Fruit fly (Drosophila melanogaster): Measurements from ENCODE around the gene CG1812.

Gene CG1812

dm6 chrX:20505897-20506296, 5.4 kb upstream of the CG1812 start (continued):
- TF ChIP-seq hkb (optimal IDR thresholded peaks at IDR 0.05) (no peak), hkb (GFP tag; IDR thresholded peaks at IDR 0.05) (peak; percentile 65), CG8089 (GFP tag; optimal IDR thresholded peaks at IDR 0.05) (peak; percentile 23), CG2116 (GFP tag; optimal IDR thresholded peaks at IDR 0.05) (peak; percentile 7), Max (GFP tag; optimal IDR thresholded peaks at IDR 0.05) (peak; percentile 37), CG6175 (GFP tag; IDR thresholded peaks at IDR 0.05) (no peak), pros (GFP tag; optimal IDR thresholded peaks at IDR 0.05) (no peak), ci (GFP tag; IDR thresholded peaks at IDR 0.05) (peak; percentile 81), CG15269 (tag; optimal IDR thresholded peaks at IDR 0.05) (peak; percentile 27), Vsx1 (GFP tag; optimal IDR thresholded peaks at IDR 0.05) (peak; percentile 63), Stat92E (GFP tag; optimal IDR thresholded peaks at IDR 0.05) (no peak), CG13123 (GFP tag; optimal IDR thresholded peaks at IDR 0.05) (peak; percentile 49), pan (optimal IDR thresholded peaks at IDR 0.05) (no peak), pan (GFP tag; optimal IDR thresholded peaks at IDR 0.05 in 1 of 2, IDR thresholded peaks at IDR 0.05 in 1 of 2) (peak in 1 of 2 experiments; percentile 68), aop (GFP tag; IDR thresholded peaks at IDR 0.05) (no peak), CG6689 (GFP tag; IDR thresholded peaks at IDR 0.05) (peak; percentile 27; the same call in 1 of the 2 replicates), PHDP (tag; optimal IDR thresholded peaks at IDR 0.05) (peak; percentile 49), gsb-n (tag; optimal IDR thresholded peaks at IDR 0.05) (peak; percentile 22), CG1647 (GFP tag; optimal IDR thresholded peaks at IDR 0.05) (no peak), kah (GFP tag; optimal IDR thresholded peaks at IDR 0.05) (no peak), sim (GFP tag; IDR thresholded peaks at IDR 0.05) (0 out of 2 replicates have a peak, but pooled peaks have one; percentile 62), Awh (GFP tag; IDR thresholded peaks at IDR 0.05) (peak; percentile 57; the same call in 1 of the 2 replicates), NC2β (GFP tag; optimal IDR thresholded peaks at IDR 0.05) (peak; percentile 2), stc (GFP tag; IDR thresholded peaks at IDR 0.05) (peak; percentile 23; the same call in 1 of the 2 replicates), CG5180 (GFP tag; optimal IDR thresholded peaks at IDR 0.05) (peak; percentile 8), Hmx (GFP tag; optimal IDR thresholded peaks at IDR 0.05) (no peak), crp (GFP tag; optimal IDR thresholded peaks at IDR 0.05) (no peak), Chrac-16 (GFP tag; optimal IDR thresholded peaks at IDR 0.05) (no peak), bab2 (GFP tag; optimal IDR thresholded peaks at IDR 0.05) (peak; percentile 64), ara (GFP tag; IDR thresholded peaks at IDR 0.05) (0 out of 2 replicates have a peak, but pooled peaks have one; percentile 38), CG9727 (GFP tag; optimal IDR thresholded peaks at IDR 0.05) (no peak), sr (GFP tag; IDR thresholded peaks at IDR 0.05) (0 out of 3 replicates have a peak, but pooled peaks have one; percentile 50), CG12071 (GFP tag; optimal IDR thresholded peaks at IDR 0.05) (peak; percentile 39), Blimp-1 (GFP tag; optimal IDR thresholded peaks at IDR 0.05) (peak; percentile 50), CG1602 (GFP tag; optimal IDR thresholded peaks at IDR 0.05) (peak; percentile 41), CG8924 (tag; optimal IDR thresholded peaks at IDR 0.05) (no peak), CG13424 (tag; optimal IDR thresholded peaks at IDR 0.05) (peak; percentile 23), bigmax (GFP tag; optimal IDR thresholded peaks at IDR 0.05) (no peak), Mrtf (GFP tag; IDR thresholded peaks at IDR 0.05) (peak; percentile 33; the same call in 1 of the 3 replicates), dmrt99B (tag; optimal IDR thresholded peaks at IDR 0.05) (peak; percentile 60), Nf-YA (GFP tag; IDR thresholded peaks at IDR 0.05) (peak; percentile 50; the same call in 1 of the 2 replicates), HHEX (GFP tag; optimal IDR thresholded peaks at IDR 0.05) (peak; percentile 48), CG11504 (tag; optimal IDR thresholded peaks at IDR 0.05) (peak; percentile 53), zf30C (GFP tag; optimal IDR thresholded peaks at IDR 0.05) (no peak), Eip74EF (GFP tag; optimal IDR thresholded peaks at IDR 0.05) (peak in 1 of 2 experiments; percentile 34), CG1792 (GFP tag; optimal IDR thresholded peaks at IDR 0.05) (peak; percentile 52), Hey (tag; optimal IDR thresholded peaks at IDR 0.05) (no peak), CG5245 (GFP tag; optimal IDR thresholded peaks at IDR 0.05) (peak; percentile 43), CG18619 (GFP tag; optimal IDR thresholded peaks at IDR 0.05) (peak; percentile 50), Doc3 (GFP tag; IDR thresholded peaks at IDR 0.05; ENCODE audit: partially characterized antibody) (no peak)
